Fruit fly (Drosophila melanogaster) whole organism, adult: Measurements from ENCODE around the gene CG10486.
A peak's percentile ranks its signal among the peaks of the same experiment; 100 is the strongest.

Experiments
- CG11617 ChIP-seq: fragments of 200-800 bp; sonication (Bioruptor generic); optimal IDR thresholded peaks from 2 replicates; lab custom pipeline; 2017; ENCODE audit warnings: mild to moderate bottlenecking, missing biosample characterization, missing genetic modification reagents, missing genetic modification characterization
- CG12768 ChIP-seq: fragments of 200-800 bp; sonication (Bioruptor generic); optimal IDR thresholded peaks from 2 replicates; lab custom pipeline; 2017; ENCODE audit warnings: missing biosample characterization, missing genetic modification characterization, mild to moderate bottlenecking, moderate library complexity, missing genetic modification reagents
- CG14711 ChIP-seq: fragments of 200-800 bp; sonication (Bioruptor generic); optimal IDR thresholded peaks from 2 replicates; lab custom pipeline; 2018; ENCODE audit warnings: missing biosample characterization, mild to moderate bottlenecking, missing genetic modification characterization, moderate library complexity
- CG1620 ChIP-seq: fragments of 200-800 bp; sonication (Bioruptor generic); optimal IDR thresholded peaks from 2 replicates; lab custom pipeline; 2016; ENCODE audit warnings: missing biosample characterization, missing genetic modification characterization
- CG33017 ChIP-seq: fragments of 200-800 bp; sonication (Bioruptor generic); optimal IDR thresholded peaks from 2 replicates; lab custom pipeline; 2018; ENCODE audit warnings: missing biosample characterization, mild to moderate bottlenecking, missing genetic modification characterization, moderate library complexity
- CG5204 ChIP-seq: fragments of 200-800 bp; sonication (Bioruptor generic); optimal IDR thresholded peaks from 2 replicates; lab custom pipeline; 2016; ENCODE audit warnings: missing biosample characterization, missing genetic modification characterization
- CG7045 ChIP-seq: fragments of 200-800 bp; sonication (Bioruptor generic); optimal IDR thresholded peaks from 2 replicates; lab custom pipeline; 2017; ENCODE audit warnings: missing biosample characterization, mild to moderate bottlenecking, missing genetic modification characterization
- CG7101 ChIP-seq: fragments of 200-800 bp; sonication (Bioruptor generic); optimal IDR thresholded peaks from 2 replicates; lab custom pipeline; 2018; ENCODE audit warnings: missing biosample characterization, mild to moderate bottlenecking, missing genetic modification characterization, moderate library complexity
- Clk ChIP-seq: fragments of 200-800 bp; sonication (Bioruptor generic); optimal IDR thresholded peaks from 2 replicates; lab custom pipeline; 2017; ENCODE audit warnings: missing biosample characterization, missing genetic modification characterization
- Crg-1 ChIP-seq: fragments of 200-800 bp; sonication (Bioruptor generic); optimal IDR thresholded peaks from 2 replicates; lab custom pipeline; 2016; ENCODE audit warnings: missing biosample characterization, missing genetic modification characterization
- Hr96 ChIP-seq: fragments of 200-800 bp; sonication (Bioruptor generic); optimal IDR thresholded peaks from 2 replicates; lab custom pipeline; 2016; ENCODE audit warnings: missing biosample characterization, missing genetic modification characterization
- Mnt ChIP-seq: fragments of 200-800 bp; sonication (Bioruptor generic); optimal IDR thresholded peaks from 2 replicates; lab custom pipeline; 2016; ENCODE audit warnings: missing biosample characterization, mild to moderate bottlenecking, missing genetic modification characterization
- bab1 ChIP-seq: fragments of 200-800 bp; sonication (Bioruptor generic); optimal IDR thresholded peaks from 3 replicates; lab custom pipeline; 2019; ENCODE audit warnings: missing biosample characterization, mild to moderate bottlenecking, missing genetic modification characterization, moderate library complexity
- cic ChIP-seq: fragments of 200-800 bp; sonication (Bioruptor generic); optimal IDR thresholded peaks from 2 replicates; lab custom pipeline; 2017; ENCODE audit warnings: missing biosample characterization, mild to moderate bottlenecking, missing genetic modification characterization, moderate library complexity
- cnc ChIP-seq, 2 experiments: fragments of >200 bp; optimal IDR thresholded peaks; 2 replicates each; lab custom pipeline; 2017
- kay ChIP-seq: fragments of 200-800 bp; sonication (Bioruptor generic); peaks from one replicate; lab custom pipeline; 2016; ENCODE audit warnings: missing biosample characterization, missing genetic modification characterization, borderline replicate concordance
- ovo ChIP-seq: fragments of 200-800 bp; sonication (Bioruptor generic); optimal IDR thresholded peaks from 2 replicates; lab custom pipeline; 2016; ENCODE audit warnings: missing biosample characterization, missing genetic modification characterization
- pad ChIP-seq: fragments of 200-800 bp; sonication (Bioruptor generic); optimal IDR thresholded peaks from 3 replicates; lab custom pipeline; 2017; ENCODE audit warnings: missing biosample characterization, missing genetic modification characterization, mild to moderate bottlenecking, moderate library complexity, missing genetic modification reagents
- tj ChIP-seq: fragments of 200-800 bp; sonication (Bioruptor generic); optimal IDR thresholded peaks from 3 replicates; lab custom pipeline; 2017; ENCODE audit warnings: missing biosample characterization, mild to moderate bottlenecking, missing genetic modification characterization, moderate library complexity
- toe ChIP-seq: fragments of 200-800 bp; sonication (Bioruptor generic); optimal IDR thresholded peaks from 2 replicates; lab custom pipeline; 2016; ENCODE audit warnings: missing biosample characterization, missing genetic modification characterization

CG10486 gene

dm6 chr3L:5932363-5932914, 25.9 kb upstream of the CG10486 start, which contains the start of gene Rcc1:
Gene Rcc1 (minus strand): TSS chr3L:5932773.
- TF ChIP-seq cic (GFP tag; lab: Kevin White, UChicago) (no peak), cnc (optimal IDR thresholded peaks at IDR 0.05; lab: Kevin White, UChicago) (no peak), Hr96 (GFP tag; lab: Kevin White, UChicago) (peak; percentile 26), CG11617 (GFP tag; lab: Kevin White, UChicago) (no peak), CG7101 (tag; lab: Kevin White, UChicago) (peak; percentile 9), tj (GFP tag; lab: Kevin White, UChicago) (no peak), Crg-1 (GFP tag; lab: Kevin White, UChicago) (peak; percentile 25), toe (GFP tag; lab: Kevin White, UChicago) (peak; percentile 15), pad (no peak), bab1 (peak; percentile 21), CG33017 (tag; lab: Kevin White, UChicago) (no peak), CG1620 (GFP tag; lab: Kevin White, UChicago) (no peak), Mnt (GFP tag; lab: Kevin White, UChicago) (no peak), Clk (GFP tag; lab: Kevin White, UChicago) (no peak), ovo (GFP tag; lab: Kevin White, UChicago) (no peak), CG5204 (no peak), CG12768 (no peak), CG7045 (no peak), kay (GFP tag; lab: Kevin White, UChicago) (no peak), CG14711 (tag; lab: Kevin White, UChicago) (peak; percentile 72)

dm6 chr3L:5927536-5927935, 21.0 kb upstream of the CG10486 start:
- TF ChIP-seq CG14711 (tag; lab: Kevin White, UChicago) (peak; percentile 83), CG7045 (no peak), Clk (GFP tag; lab: Kevin White, UChicago) (no peak), CG11617 (GFP tag; lab: Kevin White, UChicago) (no peak), kay (GFP tag; lab: Kevin White, UChicago) (no peak), CG5204 (no peak)

DNA sequence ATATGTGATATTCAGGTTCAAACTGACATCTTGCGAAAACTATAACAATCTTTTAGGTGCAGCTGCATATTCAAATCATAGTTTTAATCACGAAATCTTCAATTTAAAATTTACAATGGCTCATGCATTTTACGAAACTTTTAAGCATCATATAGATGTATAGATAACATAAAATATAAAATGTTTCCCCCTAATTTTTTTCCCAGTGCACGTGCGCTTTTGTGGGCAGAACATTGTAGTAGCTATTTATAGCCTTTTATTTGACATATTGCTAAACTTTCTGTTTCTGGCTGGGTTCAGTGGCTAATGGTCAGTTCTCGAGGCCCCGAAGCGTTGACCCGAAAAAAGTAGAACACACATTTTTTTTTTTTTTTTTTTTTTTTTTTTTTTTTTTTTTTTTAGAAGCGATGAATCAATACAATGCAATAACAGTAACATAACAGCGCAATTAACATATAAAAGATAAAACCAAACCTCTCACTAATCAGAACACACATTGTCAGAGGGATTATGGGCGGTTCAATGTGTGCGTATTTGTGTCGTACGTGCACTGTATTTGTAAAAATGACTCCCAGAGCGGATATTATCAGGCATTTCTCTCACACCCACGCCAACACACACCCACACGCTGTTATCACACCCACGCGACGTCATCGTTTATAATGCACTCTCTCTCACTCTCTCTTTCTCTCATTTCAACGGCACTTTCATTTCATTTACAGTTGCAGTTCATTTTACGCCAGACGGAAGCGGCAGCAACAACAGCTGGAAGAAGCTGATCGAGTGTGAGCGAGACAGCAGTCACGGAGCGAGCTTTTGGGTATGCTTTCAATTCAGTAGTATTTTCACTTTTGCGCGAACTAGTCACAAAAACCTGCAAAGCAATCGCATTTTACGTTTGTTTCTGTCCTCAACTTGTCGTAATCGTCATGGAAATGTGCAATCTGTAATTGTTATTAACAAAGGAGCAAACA, 19.8 kb upstream of the CG10486 start:
- TF ChIP-seq toe (GFP tag; lab: Kevin White, UChicago): no peak
- peak; percentile 67 for TF ChIP-seq bab1
- TF ChIP-seq CG7045: peak; percentile 44
- peak; percentile 98 for TF ChIP-seq ovo (GFP tag; lab: Kevin White, UChicago)
- no peak for TF ChIP-seq kay (GFP tag; lab: Kevin White, UChicago)
- TF ChIP-seq CG14711 (tag; lab: Kevin White, UChicago): peak; percentile 14
- TF ChIP-seq Hr96 (GFP tag; lab: Kevin White, UChicago): no peak
- TF ChIP-seq Mnt (GFP tag; lab: Kevin White, UChicago): peak; percentile 22
- TF ChIP-seq CG33017 (tag; lab: Kevin White, UChicago): peak; percentile 67
- TF ChIP-seq CG12768: peak; percentile 68
- TF ChIP-seq cic (GFP tag; lab: Kevin White, UChicago): peak; percentile 97
- TF ChIP-seq CG7101 (tag; lab: Kevin White, UChicago): peak; percentile 59
- TF ChIP-seq tj (GFP tag; lab: Kevin White, UChicago): peak; percentile 68
- no peak for TF ChIP-seq CG1620 (GFP tag; lab: Kevin White, UChicago)
- TF ChIP-seq CG5204: no peak
- peak; percentile 33 for TF ChIP-seq pad

DNA sequence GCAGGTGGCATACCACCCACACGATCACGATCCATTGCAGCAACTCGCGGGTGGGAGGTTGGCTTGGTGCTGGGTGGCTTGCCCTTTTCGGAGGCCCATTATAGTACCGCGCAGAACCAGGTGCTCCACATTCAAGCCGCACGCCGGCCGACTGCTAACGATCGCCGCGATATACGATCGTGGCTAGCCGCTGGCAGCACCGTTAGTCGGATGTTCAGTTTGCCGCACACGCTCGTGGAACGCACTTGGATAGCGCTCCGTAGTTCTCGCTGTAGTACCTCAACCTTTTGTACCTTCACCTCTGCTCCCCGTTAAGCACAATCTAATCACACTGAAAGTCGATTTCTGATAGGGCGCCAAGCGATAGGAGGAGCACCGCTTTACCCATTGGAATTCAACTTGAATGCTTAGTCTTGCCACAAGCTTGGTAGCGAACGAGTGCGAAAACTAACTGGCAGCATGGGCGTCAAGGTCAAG, 17.2 kb upstream of the CG10486 start, which contains the start of gene CG33523:
Gene CG33523 (plus strand): TSS at position 217 of the 477 bp plus-strand sequence.
- no peak for TF ChIP-seq bab1
- peak; percentile 43 for TF ChIP-seq Hr96 (GFP tag; lab: Kevin White, UChicago)
- TF ChIP-seq CG12768: peak; percentile 41
- TF ChIP-seq cic (GFP tag; lab: Kevin White, UChicago): peak; percentile 39
- peak; percentile 42 for TF ChIP-seq Mnt (GFP tag; lab: Kevin White, UChicago)
- TF ChIP-seq ovo (GFP tag; lab: Kevin White, UChicago): peak; percentile 79
- TF ChIP-seq CG11617 (GFP tag; lab: Kevin White, UChicago): no peak

- no peak for TF ChIP-seq cnc (optimal IDR thresholded peaks at IDR 0.05; lab: Kevin White, UChicago)
- TF ChIP-seq Hr96 (GFP tag; lab: Kevin White, UChicago): peak; percentile 53
- TF ChIP-seq CG7045: peak; percentile 6
- TF ChIP-seq kay (GFP tag; lab: Kevin White, UChicago): no peak
- TF ChIP-seq CG33017 (tag; lab: Kevin White, UChicago): no peak
- no peak for TF ChIP-seq CG14711 (tag; lab: Kevin White, UChicago)
- TF ChIP-seq CG11617 (GFP tag; lab: Kevin White, UChicago): peak; percentile 13
- peak; percentile 8 for TF ChIP-seq toe (GFP tag; lab: Kevin White, UChicago)
- TF ChIP-seq pad: peak; percentile 64
- TF ChIP-seq Clk (GFP tag; lab: Kevin White, UChicago): no peak
- peak; percentile 24 for TF ChIP-seq ovo (GFP tag; lab: Kevin White, UChicago)
- peak; percentile 36 for TF ChIP-seq Crg-1 (GFP tag; lab: Kevin White, UChicago)
- no peak for TF ChIP-seq CG1620 (GFP tag; lab: Kevin White, UChicago)
- peak; percentile 59 for TF ChIP-seq cic (GFP tag; lab: Kevin White, UChicago)
- TF ChIP-seq CG12768: peak; percentile 45
- peak; percentile 71 for TF ChIP-seq Mnt (GFP tag; lab: Kevin White, UChicago)
- no peak for TF ChIP-seq CG5204
- TF ChIP-seq CG7101 (tag; lab: Kevin White, UChicago): peak; percentile 23
- TF ChIP-seq tj (GFP tag; lab: Kevin White, UChicago): no peak
- TF ChIP-seq bab1: no peak
These were observed 15.6 kb upstream of the CG10486 start, which contains the start of gene CG32407 for dm6 chr3L:5922005-5922685. Gene CG32407 (plus strand): TSS chr3L:5922055.
